Worm (Caenorhabditis elegans) whole organism, L4 larva: ENCODE results near the gene W01D2.6.

Source experiments
- ama-1 ChIP-seq: fragments of 150-350 bp; optimal IDR thresholded peaks from 2 replicates; lab custom pipeline; 2014; ENCODE audit warnings: inconsistent platforms, mixed read lengths
- daf-19 ChIP-seq: fragments of 200-800 bp; sonication (Bioruptor generic); conservative IDR thresholded peaks from 2 replicates; pipeline ENCODE4 v1.3.6; 2022; ENCODE audit warnings: missing genetic modification characterization, missing compliant biosample characterization
- dpl-1 ChIP-seq: fragments of 150-350 bp; optimal IDR thresholded peaks from 2 replicates; lab custom pipeline; 2014; ENCODE audit warnings: missing biosample characterization, missing genetic modification reagents, missing genetic modification characterization
- lin-13 ChIP-seq: fragments of 150-350 bp; optimal IDR thresholded peaks from 2 replicates; lab custom pipeline; 2014; ENCODE audit warnings: missing biosample characterization, missing genetic modification reagents, missing genetic modification characterization
- lin-39 ChIP-seq: fragments of 150-350 bp; optimal IDR thresholded peaks from 2 replicates; lab custom pipeline; 2014; ENCODE audit warnings: missing biosample characterization, missing genetic modification reagents, missing genetic modification characterization
- nhr-10 ChIP-seq: fragments of 150-350 bp; optimal IDR thresholded peaks from 2 replicates; lab custom pipeline; 2014; ENCODE audit warnings: missing biosample characterization, missing genetic modification characterization
- nhr-111 ChIP-seq: fragments of 200-800 bp; sonication (Bioruptor generic); optimal IDR thresholded peaks from 2 replicates; lab custom pipeline; 2018; ENCODE audit warnings: mild to moderate bottlenecking, missing genetic modification characterization, missing compliant biosample characterization
- nhr-237 ChIP-seq: sonication (generic microtip); optimal IDR thresholded peaks from 2 replicates; lab custom pipeline; 2017; ENCODE audit warnings: missing biosample characterization, missing genetic modification characterization
- snpc-4 ChIP-seq: fragments of 150-350 bp; optimal IDR thresholded peaks from 2 replicates; lab custom pipeline; 2014; ENCODE audit warnings: missing biosample characterization, missing genetic modification characterization
- tra-1 ChIP-seq: fragments of 200-800 bp; sonication (Bioruptor generic); IDR thresholded peaks from 2 replicates; pipeline ENCODE4 v1.3.6; 2022; ENCODE audit warnings: missing genetic modification reagents, missing genetic modification characterization, missing compliant biosample characterization
- unc-62 ChIP-seq, 3 experiments: fragments of 150-350 bp in 1 of 3; sonication (generic microtip); optimal IDR thresholded peaks in 2 of 3; peaks in 1 of 3; 1 replicate in 1 of 3; 2 replicates in 2 of 3; lab custom pipeline; 2014 to 2017; ENCODE audit warnings: missing biosample characterization in 3 of 3, missing genetic modification characterization in 3 of 3, missing genetic modification reagents in 3 of 3, missing genotype in 1 of 3

ce11 chrII:14801086-14801531 is 7.7 kb upstream of the W01D2.6 start:
- TF ChIP-seq unc-62 (GFP tag; optimal IDR thresholded peaks at IDR 0.05 in 1 of 2; lab: Kevin White, UChicago): peak in 1 of 2 experiments; percentile 25
- TF ChIP-seq unc-62 (tag; optimal IDR thresholded peaks at IDR 0.05; lab: Kevin White, UChicago): no peak
- TF ChIP-seq dpl-1 (GFP tag; lab: Kevin White, UChicago): peak; percentile 68
- TF ChIP-seq nhr-111 (GFP tag; lab: Kevin White, UChicago): no peak
- peak; percentile 87 for TF ChIP-seq snpc-4 (tag; lab: Kevin White, UChicago)
- TF ChIP-seq tra-1 (GFP tag; lab: Robert Waterston, UW): no peak
- TF ChIP-seq lin-13 (GFP tag; lab: Kevin White, UChicago): peak; percentile 48
- no peak for TF ChIP-seq daf-19 (GFP tag; lab: Robert Waterston, UW)
- no peak for TF ChIP-seq nhr-10
- TF ChIP-seq nhr-237 (tag; lab: Kevin White, UChicago): no peak
- TF ChIP-seq lin-39: no peak
- TF ChIP-seq ama-1: no peak
